Worm (Caenorhabditis elegans) whole organism, young adult: Measurements from ENCODE around the gene T22D1.1.

Experiments
- B0019.2 ChIP-seq: fragments of 200-800 bp; sonication (Bioruptor generic); conservative IDR thresholded peaks from 2 replicates; pipeline ENCODE4 v1.3.6; 2022; ENCODE audit warnings: missing genetic modification reagents, missing genetic modification characterization, missing compliant biosample characterization
- B0035.1 ChIP-seq: sonication (generic microtip); optimal IDR thresholded peaks from 2 replicates; lab custom pipeline; 2016; ENCODE audit warnings: missing genetic modification characterization, mild to moderate bottlenecking, missing compliant biosample characterization, missing genotype, missing genetic modification reagents
- C06A6.2 ChIP-seq: fragments of 200-800 bp; sonication (Bioruptor generic); conservative IDR thresholded peaks from 2 replicates; pipeline ENCODE4 v1.3.6; 2022; ENCODE audit warnings: missing genetic modification characterization, missing compliant biosample characterization
- F10E7.11 ChIP-seq: sonication (generic microtip); optimal IDR thresholded peaks from 2 replicates; lab custom pipeline; 2017; ENCODE audit warnings: mild to moderate bottlenecking, missing genetic modification characterization, moderate library complexity, missing compliant biosample characterization
- F37B4.10 ChIP-seq: fragments of 200-800 bp; sonication (Bioruptor generic); IDR thresholded peaks from 2 replicates; pipeline ENCODE4 v1.3.6; 2022; ENCODE audit warnings: missing genetic modification characterization, missing compliant biosample characterization
- F49E8.2 ChIP-seq: sonication (generic microtip); optimal IDR thresholded peaks from 3 replicates; lab custom pipeline; 2017; ENCODE audit warnings: missing genetic modification characterization, mild to moderate bottlenecking, missing compliant biosample characterization, antibody characterized with exemption, moderate library complexity; ENCODE audit not compliant: insufficient read depth
- F55B11.4 ChIP-seq: sonication (generic microtip); optimal IDR thresholded peaks from 2 replicates; lab custom pipeline; 2016; ENCODE audit warnings: missing compliant biosample characterization, missing genetic modification characterization, borderline replicate concordance; ENCODE audit not compliant: insufficient read depth
- T07F8.4 ChIP-seq: sonication (generic microtip); optimal IDR thresholded peaks from 2 replicates; lab custom pipeline; 2016; ENCODE audit warnings: mild to moderate bottlenecking, missing genetic modification characterization, moderate library complexity, missing compliant biosample characterization
- akir-1 ChIP-seq: fragments of 200-800 bp; sonication (Bioruptor generic); optimal IDR thresholded peaks from 2 replicates; lab custom pipeline; 2018; ENCODE audit warnings: mild to moderate bottlenecking, missing genetic modification characterization, moderate library complexity, missing compliant biosample characterization
- aptf-3 ChIP-seq: fragments of 200-800 bp; sonication (Bioruptor generic); IDR thresholded peaks from 2 replicates; pipeline ENCODE4 v1.3.6; 2022; ENCODE audit warnings: missing genetic modification characterization, missing compliant biosample characterization
- bed-2 ChIP-seq: fragments of 200-800 bp; sonication (Bioruptor generic); IDR thresholded peaks from 2 replicates; pipeline ENCODE4 v1.3.6; 2022; ENCODE audit warnings: missing genetic modification reagents, missing genetic modification characterization, missing compliant biosample characterization
- ccch-3 ChIP-seq: fragments of 200-800 bp; sonication (Bioruptor generic); optimal IDR thresholded peaks from 2 replicates; lab custom pipeline; 2018; ENCODE audit warnings: mild to moderate bottlenecking, missing genetic modification characterization, missing compliant biosample characterization
- ceh-100 ChIP-seq: fragments of 200-800 bp; sonication (Bioruptor generic); IDR thresholded peaks from 2 replicates; pipeline ENCODE4 v1.3.6; 2022; ENCODE audit warnings: missing genetic modification reagents, missing genetic modification characterization, missing compliant biosample characterization
- chd-7 ChIP-seq: sonication (generic microtip); optimal IDR thresholded peaks from 2 replicates; lab custom pipeline; 2016; ENCODE audit warnings: mild to moderate bottlenecking, missing genetic modification characterization, moderate library complexity, missing compliant biosample characterization
- die-1 ChIP-seq: sonication (generic microtip); optimal IDR thresholded peaks from 2 replicates; lab custom pipeline; 2016; ENCODE audit warnings: missing genotype, mild to moderate bottlenecking, missing genetic modification characterization, missing compliant biosample characterization
- dpff-1 ChIP-seq: sonication (generic microtip); optimal IDR thresholded peaks from 2 replicates; lab custom pipeline; 2017; ENCODE audit warnings: mild to moderate bottlenecking, missing genetic modification characterization, missing compliant biosample characterization
- dpl-1 ChIP-seq: fragments of 150-350 bp; optimal IDR thresholded peaks from 2 replicates; lab custom pipeline; 2014; ENCODE audit warnings: missing biosample characterization, missing genetic modification reagents, missing genetic modification characterization
- egl-44 ChIP-seq: fragments of 200-800 bp; sonication (Bioruptor generic); IDR thresholded peaks from 2 replicates; pipeline ENCODE4 v1.3.6; 2022; ENCODE audit warnings: missing genetic modification reagents, missing genetic modification characterization, missing compliant biosample characterization
- ets-4 ChIP-seq: fragments of 200-800 bp; sonication (Bioruptor generic); optimal IDR thresholded peaks from 2 replicates; lab custom pipeline; 2018; ENCODE audit warnings: mild to moderate bottlenecking, missing genetic modification characterization, missing compliant biosample characterization
- gei-17 ChIP-seq: fragments of 200-800 bp; sonication (Bioruptor generic); optimal IDR thresholded peaks from 2 replicates; lab custom pipeline; 2018; ENCODE audit warnings: mild to moderate bottlenecking, missing genetic modification characterization, missing compliant biosample characterization
- hlh-12 ChIP-seq: sonication (generic microtip); optimal IDR thresholded peaks from 2 replicates; lab custom pipeline; 2016; ENCODE audit warnings: missing genetic modification characterization, missing compliant biosample characterization
- hlh-26 ChIP-seq: fragments of 200-800 bp; sonication (Bioruptor generic); conservative IDR thresholded peaks from 2 replicates; pipeline ENCODE4 v1.3.6; 2022; ENCODE audit warnings: missing genetic modification reagents, missing genetic modification characterization, missing compliant biosample characterization
- lag-1 ChIP-seq: fragments of 200-800 bp; sonication (Bioruptor generic); IDR thresholded peaks from 2 replicates; pipeline ENCODE4 v1.3.6; 2022; ENCODE audit warnings: missing genetic modification reagents, missing genetic modification characterization, missing compliant biosample characterization
- let-526 ChIP-seq: fragments of 200-800 bp; sonication (Bioruptor generic); IDR thresholded peaks from 2 replicates; pipeline ENCODE4 v1.3.6; 2022; ENCODE audit warnings: missing genetic modification reagents, missing genetic modification characterization, missing compliant biosample characterization
- let-607 ChIP-seq, 2 experiments: fragments of 200-800 bp in 1 of 2; sonication (Bioruptor generic) in 1 of 2; sonication (generic microtip) in 1 of 2; optimal IDR thresholded peaks; 2 replicates each; lab custom pipeline; 2016 to 2018; ENCODE audit warnings: mild to moderate bottlenecking in 2 of 2, missing compliant biosample characterization in 2 of 2, missing genetic modification characterization in 2 of 2, moderate library complexity in 2 of 2, missing genotype in 1 of 2
- lsl-1 ChIP-seq: fragments of 200-800 bp; sonication (Bioruptor generic); optimal IDR thresholded peaks from 2 replicates; lab custom pipeline; 2018; ENCODE audit warnings: mild to moderate bottlenecking, missing genetic modification characterization, moderate library complexity, missing compliant biosample characterization
- lsy-27 ChIP-seq: sonication (generic microtip); optimal IDR thresholded peaks from 2 replicates; lab custom pipeline; 2017; ENCODE audit warnings: missing genetic modification characterization, mild to moderate bottlenecking, missing compliant biosample characterization, antibody characterized with exemption, missing genotype, borderline replicate concordance; ENCODE audit not compliant: insufficient read depth
- madf-3 ChIP-seq: fragments of 200-800 bp; sonication (Bioruptor generic); IDR thresholded peaks from 2 replicates; pipeline ENCODE4 v1.3.6; 2022; ENCODE audit warnings: missing genetic modification reagents, missing genetic modification characterization, missing compliant biosample characterization
- madf-6 ChIP-seq: fragments of 200-800 bp; sonication (Bioruptor generic); IDR thresholded peaks from 2 replicates; pipeline ENCODE4 v1.3.6; 2022; ENCODE audit warnings: missing genetic modification reagents, missing genetic modification characterization, missing compliant biosample characterization
- mel-28 ChIP-seq: sonication (generic microtip); optimal IDR thresholded peaks from 2 replicates; lab custom pipeline; 2016; ENCODE audit warnings: borderline replicate concordance, mild to moderate bottlenecking, missing genetic modification characterization, missing compliant biosample characterization
- nfya-2 ChIP-seq: fragments of 200-800 bp; sonication (Bioruptor generic); IDR thresholded peaks from 2 replicates; pipeline ENCODE4 v1.3.6; 2022; ENCODE audit warnings: missing genetic modification reagents, missing genetic modification characterization, missing compliant biosample characterization
- nhr-120 ChIP-seq: fragments of 200-800 bp; sonication (Bioruptor generic); IDR thresholded peaks from 2 replicates; pipeline ENCODE4 v1.3.6; 2022; ENCODE audit warnings: missing genetic modification characterization, missing compliant biosample characterization
- nhr-90 ChIP-seq: sonication (generic microtip); optimal IDR thresholded peaks from 2 replicates; lab custom pipeline; 2016; ENCODE audit warnings: missing genotype, mild to moderate bottlenecking, missing genetic modification characterization, missing compliant biosample characterization
- rcor-1 ChIP-seq: fragments of 200-800 bp; sonication (Bioruptor generic); IDR thresholded peaks from 2 replicates; pipeline ENCODE4 v1.3.6; 2022; ENCODE audit warnings: missing genetic modification reagents, missing genetic modification characterization, missing compliant biosample characterization
- repo-1 ChIP-seq: sonication (generic microtip); optimal IDR thresholded peaks from 2 replicates; lab custom pipeline; 2017; ENCODE audit warnings: mild to moderate bottlenecking, missing genetic modification characterization, missing compliant biosample characterization
- sdz-38 ChIP-seq: sonication (generic microtip); optimal IDR thresholded peaks from 2 replicates; lab custom pipeline; 2016; ENCODE audit warnings: missing genotype, missing genetic modification characterization, missing compliant biosample characterization
- sea-2 ChIP-seq: fragments of 200-800 bp; sonication (Bioruptor generic); IDR thresholded peaks from 2 replicates; pipeline ENCODE4 v1.3.6; 2022; ENCODE audit warnings: missing genetic modification characterization, missing compliant biosample characterization
- snpc-1.1 ChIP-seq: sonication (generic microtip); optimal IDR thresholded peaks from 2 replicates; lab custom pipeline; 2017; ENCODE audit warnings: missing genetic modification characterization, mild to moderate bottlenecking, missing compliant biosample characterization, antibody characterized with exemption, moderate library complexity, missing genotype, missing genetic modification reagents; ENCODE audit not compliant: insufficient read depth
- snpc-1.3 ChIP-seq: sonication (generic microtip); optimal IDR thresholded peaks from 2 replicates; lab custom pipeline; 2017; ENCODE audit warnings: missing genetic modification characterization, mild to moderate bottlenecking, missing compliant biosample characterization, antibody characterized with exemption, moderate library complexity, missing genotype, missing genetic modification reagents; ENCODE audit not compliant: insufficient read depth
- snpc-3.4 ChIP-seq: sonication (generic microtip); optimal IDR thresholded peaks from 2 replicates; lab custom pipeline; 2017; ENCODE audit warnings: missing genetic modification characterization, mild to moderate bottlenecking, missing compliant biosample characterization, antibody characterized with exemption, moderate library complexity, missing genotype, missing genetic modification reagents
- tbx-9 ChIP-seq: sonication (generic microtip); optimal IDR thresholded peaks from 2 replicates; lab custom pipeline; 2016; ENCODE audit warnings: borderline replicate concordance, missing genetic modification characterization, inconsistent platforms, missing compliant biosample characterization
- tlf-1 ChIP-seq: fragments of 200-800 bp; sonication (Bioruptor generic); optimal IDR thresholded peaks from 2 replicates; lab custom pipeline; 2018; ENCODE audit warnings: mild to moderate bottlenecking, missing genetic modification characterization, missing compliant biosample characterization
- unc-130 ChIP-seq: sonication (generic microtip); optimal IDR thresholded peaks from 2 replicates; lab custom pipeline; 2016; ENCODE audit warnings: missing genetic modification reagents, missing genetic modification characterization, missing compliant biosample characterization
- unc-62 ChIP-seq: fragments of 150-350 bp; optimal IDR thresholded peaks from 2 replicates; lab custom pipeline; 2014; ENCODE audit warnings: missing biosample characterization, missing genetic modification reagents, missing genetic modification characterization
- ztf-22 ChIP-seq: fragments of 200-800 bp; sonication (Bioruptor generic); optimal IDR thresholded peaks from 2 replicates; lab custom pipeline; 2018; ENCODE audit warnings: mild to moderate bottlenecking, missing genetic modification characterization, moderate library complexity, missing compliant biosample characterization
- ztf-28 ChIP-seq: fragments of 200-800 bp; sonication (Bioruptor generic); IDR thresholded peaks from 2 replicates; pipeline ENCODE4 v1.3.6; 2022; ENCODE audit warnings: missing genetic modification reagents, missing genetic modification characterization, missing compliant biosample characterization
- ztf-6 ChIP-seq: fragments of 200-800 bp; sonication (Bioruptor generic); IDR thresholded peaks from 2 replicates; pipeline ENCODE4 v1.3.6; 2022; ENCODE audit warnings: missing genetic modification reagents, missing genetic modification characterization, missing compliant biosample characterization

The T22D1.1 gene

DNA sequence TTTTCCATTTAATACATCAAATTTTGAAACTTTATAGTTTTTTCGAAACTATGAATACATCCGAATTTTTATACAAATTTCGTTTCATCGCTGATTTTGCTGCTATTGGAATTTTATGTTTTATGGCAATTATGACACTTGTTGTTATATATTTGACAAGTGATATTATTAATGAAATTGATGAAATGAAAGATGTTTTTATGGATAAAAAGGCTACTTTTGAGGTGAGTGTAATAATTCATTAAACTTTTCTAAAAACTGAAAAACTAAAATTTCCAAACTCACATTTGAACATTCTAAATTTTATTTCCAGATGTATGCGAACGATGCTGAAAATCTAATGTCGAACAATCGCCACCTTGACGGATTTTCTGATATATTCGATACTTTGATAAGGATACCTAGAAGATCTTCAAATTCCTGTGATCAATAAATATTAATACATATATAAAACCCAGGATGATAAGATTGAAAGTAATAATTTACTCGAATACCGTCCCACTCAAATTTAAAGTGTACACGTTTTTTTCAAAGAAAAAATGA is 17.2 kb upstream of the T22D1.1 start, which contains the start of the genes T22D1.17 and T22D1.8 (continued):
- no peak for TF ChIP-seq hlh-26 (GFP tag; lab: Robert Waterston, UW)
- TF ChIP-seq snpc-1.1 (tag; lab: Kevin White, UChicago), result no peak
- TF ChIP-seq ceh-100, result peak; percentile 9; the same call in 1 of the 2 replicates
- no peak for TF ChIP-seq sdz-38 (tag; lab: Kevin White, UChicago)
- 0 out of 2 replicates have a peak, but pooled peaks have one; percentile 48 for TF ChIP-seq madf-3 (GFP tag; lab: Robert Waterston, UW)
- no peak for TF ChIP-seq repo-1
- TF ChIP-seq F49E8.2 (tag; lab: Kevin White, UChicago), result peak; percentile 70
- TF ChIP-seq akir-1 (GFP tag; lab: Kevin White, UChicago), result no peak
- no peak for TF ChIP-seq dpl-1
- no peak for TF ChIP-seq B0035.1 (tag; lab: Kevin White, UChicago)
- TF ChIP-seq F37B4.10, result no peak
- TF ChIP-seq dpff-1, result no peak
- no peak for TF ChIP-seq gei-17 (GFP tag; lab: Kevin White, UChicago)
- no peak for TF ChIP-seq egl-44 (GFP tag; lab: Robert Waterston, UW)
- TF ChIP-seq tbx-9 (tag; lab: Kevin White, UChicago), result no peak
- TF ChIP-seq let-526, result no peak
- TF ChIP-seq nfya-2, result no peak
- no peak for TF ChIP-seq B0019.2 (GFP tag; lab: Robert Waterston, UW)
- TF ChIP-seq lsl-1, result peak; percentile 18
- TF ChIP-seq bed-2, result no peak
- TF ChIP-seq madf-6, result peak; percentile 76
- no peak for TF ChIP-seq T07F8.4 (tag; lab: Kevin White, UChicago)
- no peak for TF ChIP-seq aptf-3 (GFP tag; lab: Robert Waterston, UW)
- TF ChIP-seq snpc-3.4 (tag; lab: Kevin White, UChicago), result peak; percentile 71
- TF ChIP-seq C06A6.2 (GFP tag; lab: Robert Waterston, UW), result no peak
- no peak for TF ChIP-seq ztf-6 (GFP tag; lab: Robert Waterston, UW)
- no peak for TF ChIP-seq ztf-28
- TF ChIP-seq let-607 (tag; optimal IDR thresholded peaks at IDR 0.05; lab: Kevin White, UChicago), result no peak
- TF ChIP-seq sea-2 (GFP tag; lab: Robert Waterston, UW), result no peak
- TF ChIP-seq ets-4 (GFP tag; lab: Kevin White, UChicago), result no peak
- no peak for TF ChIP-seq chd-7
- no peak for TF ChIP-seq F10E7.11 (tag; lab: Kevin White, UChicago)
- TF ChIP-seq unc-62 (GFP tag; lab: Kevin White, UChicago), result no peak
- TF ChIP-seq F55B11.4 (tag; lab: Kevin White, UChicago), result no peak
- peak; percentile 14 for TF ChIP-seq unc-130
- no peak for TF ChIP-seq nhr-90 (tag; lab: Kevin White, UChicago)
- no peak for TF ChIP-seq mel-28 (tag; lab: Kevin White, UChicago)
- TF ChIP-seq hlh-12, result no peak
- TF ChIP-seq nhr-120 (GFP tag; lab: Robert Waterston, UW), result 0 out of 2 replicates have a peak, but pooled peaks have one; percentile 26
- peak; percentile 21 for TF ChIP-seq die-1 (tag; lab: Kevin White, UChicago)
- TF ChIP-seq lsy-27, result no peak
- TF ChIP-seq snpc-1.3 (tag; lab: Kevin White, UChicago), result peak; percentile 69
- TF ChIP-seq ztf-22 (GFP tag; lab: Kevin White, UChicago), result no peak
- no peak for TF ChIP-seq lag-1
- TF ChIP-seq ccch-3, result no peak
- 0 out of 2 replicates have a peak, but pooled peaks have one; percentile 32 for TF ChIP-seq rcor-1 (GFP tag; lab: Robert Waterston, UW)
- peak; percentile 33 for TF ChIP-seq tlf-1 (GFP tag; lab: Kevin White, UChicago)
